Fruit fly (Drosophila melanogaster) ovary, adult (tissue): ENCODE measurements around the gene Or71a.

ENCODE experiments used
- CG17801 ChIP-seq: fragments of 200-800 bp; optimal IDR thresholded peaks from 2 replicates; lab custom pipeline; 2019; ENCODE audit warnings: missing biosample characterization, mild to moderate bottlenecking, missing genetic modification characterization, moderate library complexity; ENCODE audit not compliant: partially characterized antibody

The Or71a gene

DNA sequence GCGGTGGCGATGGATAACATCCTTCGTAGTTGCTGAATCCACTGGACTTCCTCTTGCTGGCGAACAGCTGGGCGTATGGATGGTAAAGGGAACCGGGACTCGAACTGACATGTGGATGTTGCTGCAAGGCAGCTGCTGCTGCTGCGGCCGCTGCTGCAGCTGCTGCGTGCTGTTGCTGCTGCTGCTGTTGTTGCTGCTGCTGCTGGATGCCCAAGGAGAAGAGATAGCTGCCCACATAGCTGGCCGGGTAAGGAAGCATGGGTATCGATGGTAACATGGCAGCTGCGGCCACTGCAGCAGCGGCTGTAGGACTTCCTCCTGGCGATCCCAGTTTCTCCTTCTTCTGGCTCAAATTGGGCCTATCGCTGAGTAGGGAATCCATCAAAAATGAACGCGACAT, 34.8 kb downstream of the Or71a start:
- TF ChIP-seq CG17801 (GFP tag; lab: Kevin White, UChicago), result no peak

DNA sequence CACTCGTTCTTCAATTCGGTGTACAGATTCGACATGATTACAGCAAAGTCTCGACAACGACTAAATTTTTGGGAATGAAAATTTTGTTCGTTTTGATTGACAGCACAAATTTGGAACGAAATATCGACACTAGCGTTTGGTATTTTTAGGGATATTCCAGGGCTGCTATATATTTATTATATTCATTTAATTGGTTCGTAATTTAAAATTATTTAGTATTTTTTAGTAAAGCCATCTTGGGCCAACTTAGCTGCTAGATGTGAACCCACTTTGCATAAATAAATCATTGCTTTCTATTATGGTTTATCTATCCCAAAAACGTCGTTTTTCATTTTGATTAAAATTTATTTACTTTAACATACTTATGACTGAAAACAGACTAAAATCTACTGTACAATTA, 35.8 kb downstream of the Or71a start, which contains the start of gene Rpn12R:
Gene Rpn12R, minus strand, starts transcription at position 101 of the 400 bp plus-strand sequence.
- TF ChIP-seq CG17801 (GFP tag; lab: Kevin White, UChicago), result no peak

- TF ChIP-seq CG17801 (GFP tag; lab: Kevin White, UChicago), result no peak
Measured at dm6 chr3L:15040329-15040886, 37.8 kb downstream of the Or71a start.

DNA sequence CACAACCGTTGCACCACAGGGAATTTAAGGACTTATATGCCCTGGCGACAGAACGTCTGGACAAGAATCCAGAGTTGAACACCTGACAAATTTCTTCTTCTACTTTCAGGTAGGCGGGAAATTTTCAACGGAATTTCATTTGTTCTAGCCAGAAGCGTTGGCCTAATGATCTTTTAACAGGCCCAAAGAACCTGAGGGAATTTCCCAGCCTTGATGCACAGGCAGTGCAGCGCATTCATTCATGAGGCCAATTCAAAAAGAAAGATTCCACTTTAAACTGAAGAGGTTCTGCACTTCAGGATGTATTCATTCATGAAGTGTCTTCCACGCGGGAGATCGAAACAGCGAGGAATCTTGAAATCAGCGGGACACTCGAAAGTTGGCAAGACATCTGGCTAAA, 38.7 kb downstream of the Or71a start:
- TF ChIP-seq CG17801 (GFP tag; lab: Kevin White, UChicago), result no peak

- no peak for TF ChIP-seq CG17801 (GFP tag; lab: Kevin White, UChicago)
Measured at dm6 chr3L:15035585-15035984, 42.7 kb downstream of the Or71a start.

DNA sequence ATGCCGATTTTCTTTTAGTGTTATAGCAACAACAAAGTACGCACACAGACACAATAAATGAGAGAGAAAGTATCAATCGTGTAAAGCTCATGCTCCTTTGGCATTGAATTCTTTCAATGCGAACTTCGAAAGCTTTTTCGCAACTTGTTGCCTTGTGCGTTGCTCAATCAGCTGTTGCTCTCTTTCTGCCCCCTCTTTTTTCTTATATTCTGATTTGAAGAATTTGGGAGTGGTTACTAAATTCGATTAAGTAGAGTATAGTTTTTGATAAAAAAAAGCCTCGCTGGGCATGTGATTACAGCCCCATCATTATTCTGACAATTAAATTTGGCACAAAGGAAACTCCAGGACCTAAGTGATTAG, 43.6 kb downstream of the Or71a start:
- TF ChIP-seq CG17801 (GFP tag; lab: Kevin White, UChicago), result no peak

- TF ChIP-seq CG17801 (GFP tag; lab: Kevin White, UChicago), result no peak
Measured at dm6 chr3L:15034061-15034713, 44.1 kb downstream of the Or71a start.

DNA sequence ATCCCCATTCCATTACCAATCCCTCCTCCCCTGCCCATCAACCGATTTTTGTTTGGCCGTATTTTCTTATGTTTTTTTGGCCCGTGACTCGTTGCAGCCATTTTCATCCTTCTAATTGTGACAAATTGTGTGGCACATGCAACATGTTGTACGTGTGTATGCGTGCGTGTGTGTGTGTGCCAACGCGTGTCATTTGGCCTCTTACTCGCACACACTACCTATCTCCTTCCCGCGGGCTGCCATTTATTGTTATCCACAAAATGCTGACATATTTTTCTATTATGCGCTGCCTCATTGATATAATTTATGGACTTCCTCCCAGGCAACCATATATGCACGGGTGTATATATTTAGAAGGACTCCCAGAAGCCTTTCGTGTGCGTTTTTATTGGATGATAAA, 46.5 kb downstream of the Or71a start:
- no peak for TF ChIP-seq CG17801 (GFP tag; lab: Kevin White, UChicago)
